Worm (Caenorhabditis elegans) whole organism, early embryonic: ENCODE data around the gene acs-19.
"Not testable (repeated sequence)": the region's sequence is repeated elsewhere in the genome, so short reads cannot be mapped to it uniquely, and the experiment has no call there.

Source experiments
- ama-1 ChIP-seq: fragments of 150-350 bp; optimal IDR thresholded peaks from 2 replicates; lab custom pipeline; 2014
- ceh-13 ChIP-seq: fragments of 200-800 bp; sonication (Bioruptor generic); optimal IDR thresholded peaks from 2 replicates; lab custom pipeline; 2018; ENCODE audit warnings: mild to moderate bottlenecking, missing genetic modification characterization, missing compliant biosample characterization
- pes-1 ChIP-seq: fragments of 200-800 bp; sonication (Bioruptor generic); IDR thresholded peaks from 2 replicates; pipeline ENCODE4 v1.3.6; 2022; ENCODE audit warnings: missing genetic modification reagents, missing genetic modification characterization, missing compliant biosample characterization
- sea-1 ChIP-seq: fragments of 200-800 bp; sonication (Bioruptor generic); conservative IDR thresholded peaks from 2 replicates; pipeline ENCODE4 v1.3.6; 2022; ENCODE audit warnings: missing genetic modification characterization, missing compliant biosample characterization
- tbx-11 ChIP-seq: fragments of 200-800 bp; sonication (Bioruptor generic); IDR thresholded peaks from 2 replicates; pipeline ENCODE4 v1.3.6; 2022; ENCODE audit warnings: missing genetic modification characterization, missing compliant biosample characterization

DNA sequence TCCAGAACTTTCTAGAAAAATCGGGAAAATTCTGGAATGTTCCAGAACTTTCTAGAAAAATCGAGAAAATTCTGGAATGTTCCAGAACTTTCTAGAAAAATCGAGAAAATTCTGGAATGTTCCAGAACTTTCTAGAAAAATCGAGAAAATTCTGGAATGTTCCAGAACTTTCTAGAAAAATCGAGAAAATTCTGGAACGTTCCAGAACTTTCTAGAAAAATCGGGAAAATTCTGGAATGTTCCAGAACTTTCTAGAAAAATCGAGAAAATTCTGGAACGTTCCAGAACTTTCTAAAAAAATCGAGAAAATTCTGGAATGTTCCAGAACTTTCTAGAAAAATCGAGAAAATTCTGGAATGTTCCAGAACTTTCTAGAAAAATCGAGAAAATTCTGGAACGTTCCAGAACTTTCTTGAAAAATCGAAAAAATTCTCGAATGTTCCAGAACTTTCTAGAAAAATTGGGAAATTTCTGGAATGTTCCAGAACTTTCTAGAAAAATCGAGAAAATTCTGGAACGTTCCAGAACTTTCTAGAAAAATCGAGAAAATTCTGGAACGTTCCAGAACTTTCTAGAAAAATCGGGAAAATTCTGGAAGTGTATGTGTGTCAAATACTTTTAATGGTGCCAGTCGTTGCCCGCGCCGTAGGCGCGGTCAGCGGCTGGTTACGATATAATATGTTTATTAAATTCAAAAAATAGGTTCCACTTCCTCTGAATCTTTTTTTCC is 33.0 kb downstream of the acs-19 start:
- peak; percentile 54; the same call in 1 of the 2 replicates for TF ChIP-seq sea-1
- not testable (repeated sequence) for TF ChIP-seq ama-1 (lab: Kevin White, UChicago); ceh-13 (GFP tag; lab: Kevin White, UChicago); tbx-11 (GFP tag; lab: Robert Waterston, UW)
- peak; percentile 74 for TF ChIP-seq pes-1 (GFP tag; lab: Robert Waterston, UW)
